Fruit fly (Drosophila melanogaster) whole organism, prepupa: ENCODE measurements around the gene CG12885.

ENCODE experiments used
- CG16779 ChIP-seq: fragments of 200-800 bp; sonication (Bioruptor generic); optimal IDR thresholded peaks from 3 replicates; lab custom pipeline; 2017; ENCODE audit warnings: missing biosample characterization, mild to moderate bottlenecking, missing genetic modification characterization
- CG31627 ChIP-seq: fragments of 200-800 bp; sonication (Bioruptor generic); optimal IDR thresholded peaks from 3 replicates; lab custom pipeline; 2016; ENCODE audit warnings: missing biosample characterization, missing genetic modification characterization
- CG34406 ChIP-seq: fragments of 200-800 bp; sonication (Bioruptor generic); optimal IDR thresholded peaks from 3 replicates; lab custom pipeline; 2016; ENCODE audit warnings: missing biosample characterization, missing genetic modification characterization
- CG3919 ChIP-seq: fragments of 200-800 bp; sonication (Bioruptor generic); optimal IDR thresholded peaks from 3 replicates; lab custom pipeline; 2016; ENCODE audit warnings: missing biosample characterization, missing genetic modification characterization
- CG8632 ChIP-seq: fragments of 200-800 bp; sonication (Bioruptor generic); optimal IDR thresholded peaks from 3 replicates; lab custom pipeline; 2016; ENCODE audit warnings: missing biosample characterization, missing genetic modification characterization
- Gug ChIP-seq: fragments of 200-800 bp; sonication (Bioruptor generic); IDR thresholded peaks from 2 replicates; pipeline ENCODE4 v1.3.6; 2022; ENCODE audit warnings: missing biosample characterization, missing genetic modification characterization
- Hr4 ChIP-seq: fragments of 200-800 bp; sonication (Bioruptor generic); optimal IDR thresholded peaks from 3 replicates; lab custom pipeline; 2016; ENCODE audit warnings: missing biosample characterization, missing genetic modification characterization
- OdsH ChIP-seq: fragments of 200-800 bp; sonication (Bioruptor generic); optimal IDR thresholded peaks from 3 replicates; lab custom pipeline; 2016; ENCODE audit warnings: missing biosample characterization, missing genetic modification characterization
- Sox14 ChIP-seq: fragments of 200-800 bp; sonication (Bioruptor generic); optimal IDR thresholded peaks from 3 replicates; lab custom pipeline; 2016; ENCODE audit warnings: missing biosample characterization, missing genetic modification characterization
- fd59A ChIP-seq: fragments of 200-800 bp; sonication (Bioruptor generic); optimal IDR thresholded peaks from 2 replicates; lab custom pipeline; 2017; ENCODE audit warnings: missing biosample characterization, mild to moderate bottlenecking, missing genetic modification characterization, missing genetic modification reagents
- spab ChIP-seq: fragments of 200-800 bp; sonication (Bioruptor generic); optimal IDR thresholded peaks from 2 replicates; lab custom pipeline; 2017; ENCODE audit warnings: missing biosample characterization, mild to moderate bottlenecking, missing genetic modification characterization, missing genetic modification reagents
- svp ChIP-seq: fragments of 200-800 bp; sonication (Bioruptor generic); peaks from one replicate; lab custom pipeline; 2016; ENCODE audit warnings: missing biosample characterization, missing genetic modification characterization

DNA sequence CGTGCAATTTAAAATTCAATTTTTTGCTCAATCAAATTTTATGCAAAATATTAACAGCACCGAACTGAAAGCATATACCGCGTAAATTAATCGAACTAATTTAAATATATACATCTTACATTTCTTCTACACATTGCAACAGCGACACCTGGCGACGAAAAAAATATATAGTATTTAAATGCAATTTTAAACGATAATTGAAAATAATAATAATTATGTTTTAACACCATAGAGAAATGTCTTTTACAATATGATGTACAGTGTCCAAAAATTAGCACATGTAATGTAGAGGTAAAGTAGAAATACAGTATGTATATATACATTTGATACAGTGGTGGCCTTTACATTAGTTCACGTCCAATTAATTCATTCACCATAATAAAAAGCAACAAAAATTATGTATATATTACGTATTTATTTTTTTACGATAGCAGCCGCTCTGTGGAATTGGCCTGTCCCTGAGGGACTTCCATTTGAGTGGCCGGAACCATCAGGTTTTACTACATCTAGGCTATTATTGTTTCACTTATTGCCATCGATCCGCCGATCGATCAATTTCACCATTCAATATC lies 26.8 kb downstream of the CG12885 start:
- no peak for TF ChIP-seq CG3919 (GFP tag; lab: Kevin White, UChicago)
- TF ChIP-seq CG16779 (tag; lab: Kevin White, UChicago): no peak
- TF ChIP-seq Hr4 (GFP tag; lab: Kevin White, UChicago): no peak
- TF ChIP-seq fd59A (GFP tag; lab: Kevin White, UChicago): no peak
- TF ChIP-seq CG34406 (GFP tag; lab: Kevin White, UChicago): no peak
- TF ChIP-seq OdsH (GFP tag; lab: Kevin White, UChicago): no peak
- TF ChIP-seq CG8632 (GFP tag; lab: Kevin White, UChicago): no peak
- TF ChIP-seq svp: no peak
- TF ChIP-seq spab (GFP tag; lab: Kevin White, UChicago): no peak
- TF ChIP-seq CG31627 (GFP tag; lab: Kevin White, UChicago): no peak
- no peak for TF ChIP-seq Gug (GFP tag; lab: Robert Waterston, UW)
- TF ChIP-seq Sox14 (GFP tag; lab: Kevin White, UChicago): no peak
